Worm (Caenorhabditis elegans): ENCODE results near the gene R06F6.8.

DNA sequence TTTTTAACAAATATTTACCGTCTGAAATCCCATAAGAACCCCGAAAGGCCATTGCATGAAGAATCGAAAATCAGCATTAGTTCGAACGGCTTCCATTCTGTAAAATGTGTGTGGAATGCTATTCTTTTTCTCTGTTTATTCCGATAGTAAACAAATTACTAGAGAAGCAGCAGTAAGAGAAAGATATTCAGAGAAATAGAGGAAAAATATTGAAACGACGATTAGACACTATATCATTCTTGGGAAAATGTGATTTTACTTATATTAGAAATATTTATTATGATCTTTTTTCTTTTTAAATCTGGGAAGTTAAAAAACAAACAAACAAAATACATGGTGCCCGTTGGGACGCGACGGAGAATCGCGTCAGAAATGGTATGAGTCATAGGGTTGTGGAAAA lies 23.7 kb upstream of the R06F6.8 start, which contains the start of gene M106.8:
- TF ChIP-seq ztf-11 (tag; optimal IDR thresholded peaks at IDR 0.05), result no peak
- no peak for TF ChIP-seq pha-4 (tag; optimal IDR thresholded peaks at IDR 0.05)
- TF ChIP-seq mep-1 (tag; optimal IDR thresholded peaks at IDR 0.05), result no peak
- no peak for TF ChIP-seq lin-13 (tag; optimal IDR thresholded peaks at IDR 0.05)
- TF ChIP-seq nhr-237 (tag; optimal IDR thresholded peaks at IDR 0.05), result no peak
- TF ChIP-seq elt-1 (tag; optimal IDR thresholded peaks at IDR 0.05; ENCODE audit: borderline replicate concordance, insufficient read depth), result no peak
- TF ChIP-seq unc-39 (tag; optimal IDR thresholded peaks at IDR 0.05), result no peak

All from whole organism, mixed stage, embryonic.